Fruit fly (Drosophila melanogaster) whole organism, embryonic: ENCODE results near the gene CG3091.

ENCODE experiments used
- CG13424 ChIP-seq: fragments of 200-800 bp; sonication (Bioruptor generic); optimal IDR thresholded peaks from 2 replicates; lab custom pipeline; 2019; ENCODE audit warnings: missing biosample characterization, mild to moderate bottlenecking, missing genetic modification characterization, moderate library complexity
- Jarid2 ChIP-seq: fragments of 200-800 bp; sonication (Bioruptor generic); optimal IDR thresholded peaks from 3 replicates; lab custom pipeline; 2017; ENCODE audit warnings: mild to moderate bottlenecking, missing biosample characterization, missing genetic modification reagents, missing genetic modification characterization
- Oaz ChIP-seq: fragments of 200-800 bp; sonication (Bioruptor generic); IDR thresholded peaks from 2 replicates; pipeline ENCODE4 v1.3.6; 2022; ENCODE audit warnings: missing biosample characterization, missing genetic modification characterization
- PHDP ChIP-seq: fragments of 200-800 bp; sonication (Bioruptor generic); optimal IDR thresholded peaks from 3 replicates; lab custom pipeline; 2018; ENCODE audit warnings: missing biosample characterization, mild to moderate bottlenecking, missing genetic modification characterization, moderate library complexity
- Six4 ChIP-seq: fragments of 200-800 bp; sonication (Bioruptor generic); optimal IDR thresholded peaks from 2 replicates; lab custom pipeline; 2016; ENCODE audit warnings: missing biosample characterization, missing genetic modification characterization
- dm ChIP-seq: fragments of 200-800 bp; sonication (Bioruptor generic); optimal IDR thresholded peaks from 3 replicates; lab custom pipeline; 2016; ENCODE audit warnings: missing biosample characterization, missing genetic modification characterization
- klu ChIP-seq: fragments of 200-800 bp; sonication (Bioruptor generic); IDR thresholded peaks from 2 replicates; pipeline ENCODE4 v1.3.6; 2022; ENCODE audit warnings: missing biosample characterization, missing genetic modification characterization
- lbe ChIP-seq: fragments of 200-800 bp; sonication (Bioruptor generic); optimal IDR thresholded peaks from 2 replicates; lab custom pipeline; 2016; ENCODE audit warnings: missing biosample characterization, mild to moderate bottlenecking, missing genetic modification characterization
- pan ChIP-seq, 4 experiments: fragments of >200 bp in 3 of 4; fragments of 200-800 bp in 1 of 4; sonication (Bioruptor generic) in 1 of 4; optimal IDR thresholded peaks in 3 of 4; IDR thresholded peaks in 1 of 4; 2 replicates each; pipeline versions ENCODE4 v1.3.6 to Lab custom; 2017 to 2022; ENCODE audit warnings: missing biosample characterization in 2 of 4, missing genetic modification characterization in 2 of 4, mixed read lengths in 1 of 4
- ro ChIP-seq: fragments of 200-800 bp; sonication (Bioruptor generic); IDR thresholded peaks from 2 replicates; pipeline ENCODE4 v1.3.6; 2022; ENCODE audit warnings: missing biosample characterization, missing genetic modification characterization
- ttk ChIP-seq: fragments of 200-800 bp; sonication (Bioruptor generic); IDR thresholded peaks from 2 replicates; pipeline ENCODE4 v2.1.2; 2022; ENCODE audit warnings: missing biosample characterization, missing genetic modification characterization
- vfl ChIP-seq: fragments of 200-800 bp; sonication (Bioruptor generic); optimal IDR thresholded peaks from 2 replicates; lab custom pipeline; 2016; ENCODE audit warnings: missing biosample characterization, missing genetic modification characterization

dm6 chrX:2212327-2212820 is 41.6 kb downstream of the CG3091 start:
- TF ChIP-seq Six4 (GFP tag; lab: Kevin White, UChicago) (no peak), ttk (GFP tag; lab: Robert Waterston, UW) (no peak), vfl (no peak), PHDP (tag; lab: Kevin White, UChicago) (no peak), Jarid2 (GFP tag; lab: Kevin White, UChicago) (no peak), klu (GFP tag; lab: Robert Waterston, UW) (no peak), Oaz (GFP tag; lab: Robert Waterston, UW) (no peak), lbe (GFP tag; lab: Kevin White, UChicago) (no peak), CG13424 (tag; lab: Kevin White, UChicago) (no peak), ro (GFP tag; lab: Robert Waterston, UW) (no peak), dm (no peak), pan (optimal IDR thresholded peaks at IDR 0.05; lab: Kevin White, UChicago) (no peak), pan (GFP tag; optimal IDR thresholded peaks at IDR 0.05 in 1 of 2, IDR thresholded peaks at IDR 0.05 in 1 of 2) (no peak)
